Fruit fly (Drosophila melanogaster) whole organism, embryonic: ENCODE data around the gene Hs2st.

Experiments used
- Awh ChIP-seq: fragments of 200-800 bp; sonication (Bioruptor generic); IDR thresholded peaks from 2 replicates; pipeline ENCODE4, ENCODE4 v1.3.6; 2022; ENCODE audit warnings: missing biosample characterization, missing genetic modification characterization
- Bgb ChIP-seq: fragments of 200-800 bp; sonication (Bioruptor generic); IDR thresholded peaks from 2 replicates; pipeline ENCODE4 v1.3.6; 2022; ENCODE audit warnings: missing biosample characterization, missing genetic modification characterization; ENCODE audit not compliant: partially characterized antibody
- CG10979 ChIP-seq: fragments of 200-800 bp; sonication (Bioruptor generic); optimal IDR thresholded peaks from 2 replicates; lab custom pipeline; 2018; ENCODE audit warnings: missing biosample characterization, mild to moderate bottlenecking, missing genetic modification characterization, moderate library complexity
- CG11560 ChIP-seq: fragments of 200-800 bp; sonication (Bioruptor generic); IDR thresholded peaks from 3 replicates; pipeline ENCODE4 v1.3.6; 2022; ENCODE audit warnings: missing biosample characterization, missing genetic modification characterization
- CG12071 ChIP-seq: fragments of 200-800 bp; sonication (Bioruptor generic); optimal IDR thresholded peaks from 3 replicates; lab custom pipeline; 2018; ENCODE audit warnings: missing biosample characterization, mild to moderate bottlenecking, missing genetic modification characterization
- CG1233 ChIP-seq: fragments of 200-800 bp; sonication (Bioruptor generic); optimal IDR thresholded peaks from 4 replicates; lab custom pipeline; 2018; ENCODE audit warnings: missing biosample characterization, mild to moderate bottlenecking, missing genetic modification characterization
- CG14441 ChIP-seq: fragments of 200-800 bp; sonication (Bioruptor generic); IDR thresholded peaks from 2 replicates; pipeline ENCODE4 v1.3.6; 2022; ENCODE audit warnings: missing biosample characterization, missing genetic modification characterization
- CG14860 ChIP-seq: fragments of 200-800 bp; sonication (Bioruptor generic); IDR thresholded peaks from 3 replicates; pipeline ENCODE4 v1.3.6; 2022; ENCODE audit warnings: missing biosample characterization, missing genetic modification characterization; ENCODE audit not compliant: partially characterized antibody
- CG17328 ChIP-seq: fragments of 200-800 bp; sonication (Bioruptor generic); IDR thresholded peaks from 2 replicates; pipeline ENCODE4 v1.3.6; 2022; ENCODE audit warnings: missing biosample characterization, missing genetic modification characterization
- CG3163 ChIP-seq: fragments of 200-800 bp; sonication (Bioruptor generic); optimal IDR thresholded peaks from 3 replicates; lab custom pipeline; 2016; ENCODE audit warnings: missing biosample characterization, missing genetic modification characterization
- CG32772 ChIP-seq: fragments of 200-800 bp; sonication (Bioruptor generic); IDR thresholded peaks from 2 replicates; pipeline ENCODE4 v1.3.6; 2022; ENCODE audit warnings: missing biosample characterization, missing genetic modification characterization
- CG33557 ChIP-seq: fragments of 200-800 bp; sonication (Bioruptor generic); optimal IDR thresholded peaks from 2 replicates; lab custom pipeline; 2019; ENCODE audit warnings: missing biosample characterization, mild to moderate bottlenecking, missing genetic modification characterization, moderate library complexity
- CG3726 ChIP-seq: fragments of 200-800 bp; sonication (Bioruptor generic); IDR thresholded peaks from 3 replicates; pipeline ENCODE4, ENCODE4 v1.3.6; 2022; ENCODE audit warnings: missing biosample characterization, missing genetic modification characterization
- CG42726 ChIP-seq: fragments of 200-800 bp; sonication (Bioruptor generic); IDR thresholded peaks from 2 replicates; pipeline ENCODE4 v1.3.6; 2022; ENCODE audit warnings: missing biosample characterization, missing genetic modification characterization; ENCODE audit not compliant: partially characterized antibody
- CG4328 ChIP-seq: fragments of 200-800 bp; sonication (Bioruptor generic); optimal IDR thresholded peaks from 3 replicates; lab custom pipeline; 2017; ENCODE audit warnings: missing biosample characterization, missing genetic modification reagents, missing genetic modification characterization
- CG4424 ChIP-seq: fragments of 200-800 bp; sonication (Bioruptor generic); optimal IDR thresholded peaks from 3 replicates; lab custom pipeline; 2016; ENCODE audit warnings: missing biosample characterization, missing genetic modification characterization
- CG6175 ChIP-seq: fragments of 200-800 bp; sonication (Bioruptor generic); IDR thresholded peaks from 3 replicates; pipeline ENCODE4 v1.3.6; 2022; ENCODE audit warnings: missing biosample characterization, missing genetic modification characterization
- CG6683 ChIP-seq: fragments of 200-800 bp; sonication (Bioruptor generic); optimal IDR thresholded peaks from 2 replicates; lab custom pipeline; 2017; ENCODE audit warnings: missing biosample characterization, mild to moderate bottlenecking, missing genetic modification characterization, missing genetic modification reagents
- CG6689 ChIP-seq: fragments of 200-800 bp; sonication (Bioruptor generic); IDR thresholded peaks from 2 replicates; pipeline ENCODE4 v1.3.6; 2022; ENCODE audit warnings: missing biosample characterization, missing genetic modification characterization
- CG6791 ChIP-seq: fragments of 200-800 bp; sonication (Bioruptor generic); IDR thresholded peaks from 3 replicates; pipeline ENCODE4 v1.3.6; 2022; ENCODE audit warnings: missing biosample characterization, missing genetic modification characterization; ENCODE audit not compliant: partially characterized antibody
- CG6854 ChIP-seq: fragments of 200-800 bp; sonication (Bioruptor generic); optimal IDR thresholded peaks from 3 replicates; lab custom pipeline; 2017; ENCODE audit warnings: missing biosample characterization, mild to moderate bottlenecking, missing genetic modification characterization
- CG7745 ChIP-seq: fragments of 200-800 bp; sonication (Bioruptor generic); optimal IDR thresholded peaks from 2 replicates; lab custom pipeline; 2018; ENCODE audit warnings: missing biosample characterization, mild to moderate bottlenecking, missing genetic modification characterization, moderate library complexity
- CG9932 ChIP-seq: fragments of 200-800 bp; sonication (Bioruptor generic); IDR thresholded peaks from 2 replicates; pipeline ENCODE4 v1.3.6; 2022; ENCODE audit warnings: missing biosample characterization, missing genetic modification characterization
- CTCF ChIP-seq: fragments of 200-800 bp; sonication (Bioruptor generic); optimal IDR thresholded peaks from 2 replicates; lab custom pipeline; 2017; ENCODE audit warnings: missing biosample characterization, mild to moderate bottlenecking, missing genetic modification characterization, moderate library complexity
- Dip3 ChIP-seq: fragments of 200-800 bp; sonication (Bioruptor generic); optimal IDR thresholded peaks from 3 replicates; lab custom pipeline; 2016; ENCODE audit warnings: missing biosample characterization, missing genetic modification characterization
- Dref ChIP-seq: fragments of 200-800 bp; sonication (Bioruptor generic); IDR thresholded peaks from 2 replicates; pipeline ENCODE4 v1.3.6; 2022; ENCODE audit warnings: missing biosample characterization, missing genetic modification characterization
- E2f1 ChIP-seq: fragments of 200-800 bp; sonication (Bioruptor generic); IDR thresholded peaks from 2 replicates; pipeline ENCODE4 v1.3.6; 2022; ENCODE audit warnings: missing biosample characterization, missing genetic modification characterization
- ERR ChIP-seq: fragments of 200-800 bp; sonication (Bioruptor generic); optimal IDR thresholded peaks from 2 replicates; lab custom pipeline; 2016; ENCODE audit warnings: missing biosample characterization, missing genetic modification characterization
- Hand ChIP-seq: fragments of 200-800 bp; sonication (Bioruptor generic); optimal IDR thresholded peaks from 2 replicates; lab custom pipeline; 2017; ENCODE audit warnings: mild to moderate bottlenecking, missing biosample characterization, missing genetic modification reagents, missing genetic modification characterization
- Lim3 ChIP-seq: fragments of 200-800 bp; sonication (Bioruptor generic); IDR thresholded peaks from 2 replicates; pipeline ENCODE4 v1.3.6; 2022; ENCODE audit warnings: missing biosample characterization, missing genetic modification characterization
- Nf-YC ChIP-seq: fragments of 200-800 bp; optimal IDR thresholded peaks from 3 replicates; lab custom pipeline; 2019; ENCODE audit warnings: missing biosample characterization, mild to moderate bottlenecking, missing genetic modification characterization, moderate library complexity
- Oaz ChIP-seq: fragments of 200-800 bp; sonication (Bioruptor generic); IDR thresholded peaks from 2 replicates; pipeline ENCODE4 v1.3.6; 2022; ENCODE audit warnings: missing biosample characterization, missing genetic modification characterization
- Ssrp ChIP-seq: fragments of 200-800 bp; sonication (Bioruptor generic); optimal IDR thresholded peaks from 2 replicates; lab custom pipeline; 2018; ENCODE audit warnings: missing biosample characterization, mild to moderate bottlenecking, missing genetic modification characterization, moderate library complexity
- Stat92E ChIP-seq, 3 experiments: fragments of >200 bp in 2 of 3; fragments of 200-800 bp in 1 of 3; sonication (Bioruptor generic) in 1 of 3; optimal IDR thresholded peaks; 2 replicates each; lab custom pipeline; 2017 to 2019; ENCODE audit warnings: missing biosample characterization in 3 of 3, missing genetic modification characterization in 3 of 3, mild to moderate bottlenecking in 1 of 3, moderate library complexity in 1 of 3
- Usf ChIP-seq: fragments of 200-800 bp; sonication (Bioruptor generic); optimal IDR thresholded peaks from 2 replicates; lab custom pipeline; 2017; ENCODE audit warnings: missing genotype, missing biosample characterization, missing genetic modification characterization
- amos ChIP-seq: fragments of 200-800 bp; sonication (Bioruptor generic); IDR thresholded peaks from 2 replicates; pipeline ENCODE4 v1.3.6; 2022; ENCODE audit warnings: missing biosample characterization, missing genetic modification characterization; ENCODE audit not compliant: partially characterized antibody
- ap ChIP-seq: fragments of 200-800 bp; sonication (Bioruptor generic); IDR thresholded peaks from 2 replicates; pipeline ENCODE4 v1.3.6; 2022; ENCODE audit warnings: missing biosample characterization, missing genetic modification characterization
- crp ChIP-seq, 2 experiments: fragments of 200-800 bp; sonication (Bioruptor generic); optimal IDR thresholded peaks; 2 replicates in 1 of 2; 3 replicates in 1 of 2; lab custom pipeline; 2017; ENCODE audit warnings: missing biosample characterization in 2 of 2, missing genetic modification characterization in 2 of 2, mild to moderate bottlenecking in 1 of 2, moderate library complexity in 1 of 2
- exex ChIP-seq: fragments of 200-800 bp; sonication (Bioruptor generic); optimal IDR thresholded peaks from 4 replicates; lab custom pipeline; 2018; ENCODE audit warnings: missing biosample characterization, mild to moderate bottlenecking, missing genetic modification characterization, moderate library complexity
- eyg ChIP-seq: fragments of 200-800 bp; sonication (Bioruptor generic); optimal IDR thresholded peaks from 3 replicates; lab custom pipeline; 2016; ENCODE audit warnings: missing biosample characterization, missing genetic modification characterization
- gce ChIP-seq: fragments of 200-800 bp; sonication (Bioruptor generic); IDR thresholded peaks from 3 replicates; pipeline ENCODE4 v1.3.6; 2022; ENCODE audit warnings: missing biosample characterization, missing genetic modification characterization
- gsb-n ChIP-seq: fragments of 200-800 bp; sonication (Bioruptor generic); optimal IDR thresholded peaks from 3 replicates; lab custom pipeline; 2018; ENCODE audit warnings: missing biosample characterization, mild to moderate bottlenecking, missing genetic modification characterization
- hkb ChIP-seq, 2 experiments: fragments of 200-800 bp in 1 of 2; fragments of >200 bp in 1 of 2; sonication (Bioruptor generic) in 1 of 2; IDR thresholded peaks in 1 of 2; optimal IDR thresholded peaks in 1 of 2; 2 replicates each; pipeline versions ENCODE4 v1.3.6 to Lab custom; 2017 to 2022; ENCODE audit warnings: missing biosample characterization in 1 of 2, missing genetic modification characterization in 1 of 2
- kay ChIP-seq: fragments of 200-800 bp; sonication (Bioruptor generic); optimal IDR thresholded peaks from 2 replicates; lab custom pipeline; 2016; ENCODE audit warnings: missing biosample characterization, missing genetic modification characterization
- schlank ChIP-seq: fragments of 200-800 bp; sonication (Bioruptor generic); optimal IDR thresholded peaks from 2 replicates; lab custom pipeline; 2018; ENCODE audit warnings: missing biosample characterization, mild to moderate bottlenecking, missing genetic modification characterization
- slbo ChIP-seq: fragments of 200-800 bp; sonication (Bioruptor generic); IDR thresholded peaks from 2 replicates; pipeline ENCODE4 v1.3.6; 2022; ENCODE audit warnings: missing biosample characterization, missing genetic modification characterization
- slp2 ChIP-seq: fragments of 200-800 bp; sonication (Bioruptor generic); optimal IDR thresholded peaks from 2 replicates; lab custom pipeline; 2016; ENCODE audit warnings: missing biosample characterization, missing genetic modification characterization
- sr ChIP-seq: fragments of 200-800 bp; sonication (Bioruptor generic); IDR thresholded peaks from 3 replicates; pipeline ENCODE4 v1.3.6; 2022; ENCODE audit warnings: missing biosample characterization, missing genetic modification characterization
- ssp ChIP-seq: fragments of 200-800 bp; sonication (Bioruptor generic); IDR thresholded peaks from 2 replicates; pipeline ENCODE4 v1.3.6; 2022; ENCODE audit warnings: missing biosample characterization, missing genetic modification characterization
- wor ChIP-seq: fragments of 200-800 bp; sonication (Bioruptor generic); IDR thresholded peaks from 2 replicates; pipeline ENCODE4 v1.3.6; 2022; ENCODE audit warnings: missing biosample characterization, missing genetic modification characterization
- yki ChIP-seq: fragments of >200 bp; optimal IDR thresholded peaks from 3 replicates; lab custom pipeline; 2018

The Hs2st gene

DNA sequence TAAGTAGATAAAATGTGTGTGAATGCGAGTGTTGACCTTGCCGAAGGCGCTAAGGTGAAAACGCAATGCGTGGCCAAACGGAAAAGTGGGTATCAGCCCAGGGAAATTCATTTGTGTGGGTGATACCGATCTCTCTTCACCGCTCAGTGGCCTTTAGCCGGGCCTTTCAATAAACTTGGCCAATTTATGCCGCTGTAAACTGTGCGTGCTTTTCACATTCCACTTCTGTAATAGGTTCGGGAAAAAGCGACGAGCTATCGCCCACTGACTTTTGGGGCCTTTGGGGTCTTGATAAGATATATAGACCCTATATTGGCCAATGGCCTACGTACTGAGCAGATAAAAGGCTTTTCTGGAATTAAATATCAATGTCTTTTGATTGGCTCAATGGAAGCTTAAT, 23.0 kb downstream of the Hs2st start (continued):
- no peak for TF ChIP-seq CG9932 (GFP tag; lab: Robert Waterston, UW)
- no peak for TF ChIP-seq gsb-n (tag; lab: Kevin White, UChicago)
- TF ChIP-seq E2f1 (GFP tag; lab: Robert Waterston, UW), result no peak
- no peak for TF ChIP-seq CG32772 (GFP tag; lab: Robert Waterston, UW)
- no peak for TF ChIP-seq CG14441 (GFP tag; lab: Robert Waterston, UW)
- peak; percentile 69; the same call in 2 of the 3 replicates for TF ChIP-seq sr (GFP tag; lab: Robert Waterston, UW)
- no peak for TF ChIP-seq hkb (optimal IDR thresholded peaks at IDR 0.05; lab: Kevin White, UChicago)
- TF ChIP-seq hkb (GFP tag; IDR thresholded peaks at IDR 0.05; lab: Robert Waterston, UW), result no peak
- TF ChIP-seq CG6689 (GFP tag; lab: Robert Waterston, UW), result no peak
- TF ChIP-seq Hand (GFP tag; lab: Kevin White, UChicago), result no peak
- no peak for TF ChIP-seq yki
- TF ChIP-seq Dref (GFP tag; lab: Robert Waterston, UW), result no peak
- no peak for TF ChIP-seq crp (GFP tag; optimal IDR thresholded peaks at IDR 0.05; lab: Kevin White, UChicago)
- no peak for TF ChIP-seq slbo (GFP tag; lab: Robert Waterston, UW)
- TF ChIP-seq slp2, result no peak
- no peak for TF ChIP-seq kay
- TF ChIP-seq Awh (GFP tag; lab: Robert Waterston, UW), result no peak
- no peak for TF ChIP-seq CG6175 (GFP tag; lab: Robert Waterston, UW)
- TF ChIP-seq Lim3 (GFP tag; lab: Robert Waterston, UW), result no peak
- TF ChIP-seq CTCF, result no peak
- no peak for TF ChIP-seq CG33557 (GFP tag; lab: Kevin White, UChicago)
- peak; percentile 28 for TF ChIP-seq CG4328 (GFP tag; lab: Kevin White, UChicago)
- TF ChIP-seq CG6683 (GFP tag; lab: Kevin White, UChicago), result no peak
- TF ChIP-seq wor (GFP tag; lab: Robert Waterston, UW), result no peak
- no peak for TF ChIP-seq Dip3 (GFP tag; lab: Kevin White, UChicago)
- TF ChIP-seq Ssrp, result no peak
- peak; percentile 75 for TF ChIP-seq Nf-YC (tag; lab: Kevin White, UChicago)
- no peak for TF ChIP-seq schlank (tag; lab: Kevin White, UChicago)
- no peak for TF ChIP-seq Usf (GFP tag; lab: Kevin White, UChicago)
- TF ChIP-seq Stat92E (GFP tag; optimal IDR thresholded peaks at IDR 0.05; lab: Kevin White, UChicago), result no peak
- TF ChIP-seq gce (GFP tag; lab: Robert Waterston, UW), result no peak
- TF ChIP-seq ssp (GFP tag; lab: Robert Waterston, UW), result no peak
- TF ChIP-seq CG1233 (GFP tag; lab: Kevin White, UChicago), result no peak
- TF ChIP-seq Bgb (GFP tag; lab: Robert Waterston, UW), result no peak
- no peak for TF ChIP-seq CG7745 (tag; lab: Kevin White, UChicago)
- no peak for TF ChIP-seq Oaz (GFP tag; lab: Robert Waterston, UW)
- 0 out of 2 replicates have a peak, but pooled peaks have one; percentile 18 for TF ChIP-seq CG17328
- no peak for TF ChIP-seq CG12071 (GFP tag; lab: Kevin White, UChicago)
- TF ChIP-seq CG6854 (GFP tag; lab: Kevin White, UChicago), result no peak
- TF ChIP-seq ap, result no peak
- TF ChIP-seq eyg (GFP tag; lab: Kevin White, UChicago), result no peak
- no peak for TF ChIP-seq CG10979 (tag; lab: Kevin White, UChicago)
- no peak for TF ChIP-seq amos (GFP tag; lab: Robert Waterston, UW)
- TF ChIP-seq CG42726, result no peak
- TF ChIP-seq CG11560 (tag; lab: Robert Waterston, UW), result no peak
- TF ChIP-seq ERR (GFP tag; lab: Kevin White, UChicago), result no peak
- no peak for TF ChIP-seq CG14860
- no peak for TF ChIP-seq CG6791
- no peak for TF ChIP-seq CG3726 (GFP tag; lab: Robert Waterston, UW)
- no peak for TF ChIP-seq CG4424 (GFP tag; lab: Kevin White, UChicago)
- TF ChIP-seq exex, result peak; percentile 61
- TF ChIP-seq CG3163 (GFP tag; lab: Kevin White, UChicago), result no peak
